Fruit fly (Drosophila melanogaster) whole organism, embryonic: ENCODE results near the gene CG6891.

Experiments
- Atf-2 ChIP-seq: fragments of 200-800 bp; sonication (Bioruptor generic); optimal IDR thresholded peaks from 2 replicates; lab custom pipeline; 2016; ENCODE audit warnings: missing biosample characterization, missing genetic modification characterization
- Awh ChIP-seq: fragments of 200-800 bp; sonication (Bioruptor generic); IDR thresholded peaks from 2 replicates; pipeline ENCODE4, ENCODE4 v1.3.6; 2022; ENCODE audit warnings: missing biosample characterization, missing genetic modification characterization
- B-H2 ChIP-seq: fragments of 200-800 bp; sonication (Bioruptor generic); optimal IDR thresholded peaks from 2 replicates; lab custom pipeline; 2018; ENCODE audit warnings: missing biosample characterization, mild to moderate bottlenecking, missing genetic modification characterization
- CG14014 ChIP-seq: fragments of 200-800 bp; sonication (Bioruptor generic); IDR thresholded peaks from 2 replicates; pipeline ENCODE4 v1.3.6; 2022; ENCODE audit warnings: missing biosample characterization, missing genetic modification characterization
- CG14667 ChIP-seq: fragments of 200-800 bp; sonication (Bioruptor generic); IDR thresholded peaks from 2 replicates; pipeline ENCODE4 v1.3.6; 2022; ENCODE audit warnings: missing biosample characterization, missing genetic modification characterization
- CG2116 ChIP-seq: fragments of 200-800 bp; sonication (Bioruptor generic); optimal IDR thresholded peaks from 3 replicates; lab custom pipeline; 2018; ENCODE audit warnings: missing biosample characterization, mild to moderate bottlenecking, missing genetic modification characterization
- CG2202 ChIP-seq: fragments of 200-800 bp; sonication (Bioruptor generic); optimal IDR thresholded peaks from 2 replicates; lab custom pipeline; 2018; ENCODE audit warnings: missing biosample characterization, mild to moderate bottlenecking, missing genetic modification characterization
- CG2875 ChIP-seq: fragments of 200-800 bp; sonication (Bioruptor generic); optimal IDR thresholded peaks from 2 replicates; lab custom pipeline; 2017; ENCODE audit warnings: missing biosample characterization, mild to moderate bottlenecking, missing genetic modification characterization, missing genetic modification reagents
- CG31224 ChIP-seq: fragments of 200-800 bp; sonication (Bioruptor generic); IDR thresholded peaks from 2 replicates; pipeline ENCODE4 v1.3.6; 2022; ENCODE audit warnings: missing biosample characterization, missing genetic modification characterization
- CG31441 ChIP-seq: fragments of 200-800 bp; sonication (Bioruptor generic); IDR thresholded peaks from 2 replicates; pipeline ENCODE4 v1.3.6; 2022; ENCODE audit warnings: missing biosample characterization, missing genetic modification characterization
- CG3995 ChIP-seq: fragments of 200-800 bp; sonication (Bioruptor generic); optimal IDR thresholded peaks from 3 replicates; lab custom pipeline; 2016; ENCODE audit warnings: missing biosample characterization, missing genetic modification characterization
- CG4360 ChIP-seq: fragments of 200-800 bp; sonication (Bioruptor generic); IDR thresholded peaks from 2 replicates; pipeline ENCODE4 v1.3.6; 2022; ENCODE audit warnings: missing biosample characterization, missing genetic modification characterization
- CG43689 ChIP-seq: fragments of 200-800 bp; sonication (Bioruptor generic); IDR thresholded peaks from 2 replicates; pipeline ENCODE4 v1.3.6; 2022; ENCODE audit warnings: missing biosample characterization, missing genetic modification characterization
- CG4617 ChIP-seq: fragments of 200-800 bp; sonication (Bioruptor generic); optimal IDR thresholded peaks from 3 replicates; lab custom pipeline; 2016; ENCODE audit warnings: missing biosample characterization, missing genetic modification characterization, borderline replicate concordance
- CG6175 ChIP-seq: fragments of 200-800 bp; sonication (Bioruptor generic); IDR thresholded peaks from 3 replicates; pipeline ENCODE4 v1.3.6; 2022; ENCODE audit warnings: missing biosample characterization, missing genetic modification characterization
- CG6765 ChIP-seq: fragments of 200-800 bp; sonication (Bioruptor generic); optimal IDR thresholded peaks from 3 replicates; lab custom pipeline; 2017; ENCODE audit warnings: missing biosample characterization, mild to moderate bottlenecking, missing genetic modification characterization
- CG7745 ChIP-seq: fragments of 200-800 bp; sonication (Bioruptor generic); optimal IDR thresholded peaks from 2 replicates; lab custom pipeline; 2018; ENCODE audit warnings: missing biosample characterization, mild to moderate bottlenecking, missing genetic modification characterization, moderate library complexity
- CG9437 ChIP-seq: fragments of 200-800 bp; sonication (Bioruptor generic); optimal IDR thresholded peaks from 2 replicates; lab custom pipeline; 2018; ENCODE audit warnings: missing biosample characterization, mild to moderate bottlenecking, missing genetic modification characterization
- CG9817 ChIP-seq: fragments of 200-800 bp; sonication (Bioruptor generic); optimal IDR thresholded peaks from 2 replicates; lab custom pipeline; 2018; ENCODE audit warnings: missing biosample characterization, mild to moderate bottlenecking, missing genetic modification characterization, moderate library complexity
- CG9876 ChIP-seq: fragments of 200-800 bp; sonication (Bioruptor generic); optimal IDR thresholded peaks from 2 replicates; lab custom pipeline; 2016; ENCODE audit warnings: missing biosample characterization, missing genetic modification characterization
- CkIIα-i1 ChIP-seq: fragments of 200-800 bp; sonication (Bioruptor generic); IDR thresholded peaks from 2 replicates; pipeline ENCODE4 v1.3.6; 2022; ENCODE audit warnings: missing biosample characterization, missing genetic modification characterization
- Dbx ChIP-seq: fragments of 200-800 bp; sonication (Bioruptor generic); IDR thresholded peaks from 3 replicates; pipeline ENCODE4 v1.3.6; 2022; ENCODE audit warnings: missing biosample characterization, missing genetic modification characterization
- Doc2 ChIP-seq: fragments of 200-800 bp; sonication (Bioruptor generic); IDR thresholded peaks from 2 replicates; pipeline ENCODE4 v1.3.6; 2022; ENCODE audit warnings: missing biosample characterization, missing genetic modification characterization
- Doc3 ChIP-seq: fragments of 200-800 bp; sonication (Bioruptor generic); IDR thresholded peaks from 3 replicates; pipeline ENCODE4 v1.3.6; 2022; ENCODE audit warnings: missing biosample characterization, missing genetic modification characterization; ENCODE audit not compliant: partially characterized antibody
- Drgx ChIP-seq: fragments of 200-800 bp; sonication (Bioruptor generic); IDR thresholded peaks from 2 replicates; pipeline ENCODE4 v1.3.6; 2022; ENCODE audit warnings: missing biosample characterization, missing genetic modification characterization
- HmgD ChIP-seq: fragments of 200-800 bp; sonication (Bioruptor generic); optimal IDR thresholded peaks from 3 replicates; lab custom pipeline; 2016; ENCODE audit warnings: missing biosample characterization, missing genetic modification characterization
- Jarid2 ChIP-seq: fragments of 200-800 bp; sonication (Bioruptor generic); optimal IDR thresholded peaks from 3 replicates; lab custom pipeline; 2017; ENCODE audit warnings: mild to moderate bottlenecking, missing biosample characterization, missing genetic modification reagents, missing genetic modification characterization
- Lhr ChIP-seq: fragments of 200-800 bp; sonication (Bioruptor generic); optimal IDR thresholded peaks from 3 replicates; lab custom pipeline; 2017; ENCODE audit warnings: mild to moderate bottlenecking, missing biosample characterization, missing genetic modification reagents, missing genetic modification characterization
- MBD-R2 ChIP-seq: fragments of 200-800 bp; sonication (Bioruptor generic); IDR thresholded peaks from 2 replicates; pipeline ENCODE4 v1.3.6; 2022; ENCODE audit warnings: missing biosample characterization, missing genetic modification characterization
- Sry-β ChIP-seq: fragments of 200-800 bp; sonication (Bioruptor generic); optimal IDR thresholded peaks from 2 replicates; lab custom pipeline; 2018; ENCODE audit warnings: missing biosample characterization, mild to moderate bottlenecking, missing genetic modification characterization, moderate library complexity
- aop ChIP-seq: fragments of 200-800 bp; sonication (Bioruptor generic); IDR thresholded peaks from 2 replicates; pipeline ENCODE4 v1.3.6; 2022; ENCODE audit warnings: missing biosample characterization, missing genetic modification characterization
- ap ChIP-seq: fragments of 200-800 bp; sonication (Bioruptor generic); IDR thresholded peaks from 2 replicates; pipeline ENCODE4 v1.3.6; 2022; ENCODE audit warnings: missing biosample characterization, missing genetic modification characterization
- ara ChIP-seq: fragments of 200-800 bp; sonication (Bioruptor generic); IDR thresholded peaks from 2 replicates; pipeline ENCODE4 v1.3.6; 2022; ENCODE audit warnings: missing biosample characterization, missing genetic modification characterization
- ato ChIP-seq: fragments of 200-800 bp; sonication (Bioruptor generic); IDR thresholded peaks from 2 replicates; pipeline ENCODE4 v1.3.6; 2022; ENCODE audit warnings: missing biosample characterization, missing genetic modification characterization; ENCODE audit not compliant: partially characterized antibody
- chinmo ChIP-seq: fragments of 200-800 bp; sonication (Bioruptor generic); IDR thresholded peaks from 4 replicates; pipeline ENCODE4 v1.3.6; 2022; ENCODE audit warnings: missing biosample characterization, missing genetic modification characterization; ENCODE audit not compliant: partially characterized antibody
- ewg ChIP-seq: fragments of 200-800 bp; sonication (Bioruptor generic); optimal IDR thresholded peaks from 3 replicates; lab custom pipeline; 2017; ENCODE audit warnings: mild to moderate bottlenecking, missing biosample characterization, missing genetic modification reagents, missing genetic modification characterization
- exex ChIP-seq: fragments of 200-800 bp; sonication (Bioruptor generic); optimal IDR thresholded peaks from 4 replicates; lab custom pipeline; 2018; ENCODE audit warnings: missing biosample characterization, mild to moderate bottlenecking, missing genetic modification characterization, moderate library complexity
- ftz-f1 ChIP-seq: fragments of 200-800 bp; sonication (Bioruptor generic); optimal IDR thresholded peaks from 2 replicates; lab custom pipeline; 2016; ENCODE audit warnings: missing biosample characterization, missing genetic modification characterization
- fu2 ChIP-seq: fragments of 200-800 bp; sonication (Bioruptor generic); optimal IDR thresholded peaks from 2 replicates; lab custom pipeline; 2016; ENCODE audit warnings: missing biosample characterization, missing genetic modification characterization
- gem ChIP-seq: fragments of 200-800 bp; sonication (Bioruptor generic); optimal IDR thresholded peaks from 2 replicates; lab custom pipeline; 2019; ENCODE audit warnings: missing biosample characterization, mild to moderate bottlenecking, missing genetic modification characterization, moderate library complexity
- ken ChIP-seq: fragments of 200-800 bp; sonication (Bioruptor generic); IDR thresholded peaks from 3 replicates; pipeline ENCODE4 v1.3.6; 2022; ENCODE audit warnings: missing biosample characterization, missing genetic modification characterization
- lola ChIP-seq, 3 experiments: fragments of >200 bp in 2 of 3; fragments of 200-800 bp in 1 of 3; sonication (Bioruptor generic) in 1 of 3; optimal IDR thresholded peaks; 2 replicates each; lab custom pipeline; 2017 to 2019; ENCODE audit warnings: missing biosample characterization in 3 of 3, missing genetic modification characterization in 3 of 3, mild to moderate bottlenecking in 1 of 3, moderate library complexity in 1 of 3
- peb ChIP-seq: fragments of 200-800 bp; sonication (Bioruptor generic); IDR thresholded peaks from 2 replicates; pipeline ENCODE4 v1.3.6; 2022; ENCODE audit warnings: missing biosample characterization, missing genetic modification characterization
- phol ChIP-seq: fragments of 200-800 bp; sonication (Bioruptor generic); optimal IDR thresholded peaks from 3 replicates; lab custom pipeline; 2018; ENCODE audit warnings: missing biosample characterization, mild to moderate bottlenecking, missing genetic modification characterization, moderate library complexity
- sqz ChIP-seq: fragments of 200-800 bp; sonication (Bioruptor generic); optimal IDR thresholded peaks from 3 replicates; lab custom pipeline; 2018; ENCODE audit warnings: missing biosample characterization, mild to moderate bottlenecking, missing genetic modification characterization
- ssp ChIP-seq: fragments of 200-800 bp; sonication (Bioruptor generic); IDR thresholded peaks from 2 replicates; pipeline ENCODE4 v1.3.6; 2022; ENCODE audit warnings: missing biosample characterization, missing genetic modification characterization
- tna ChIP-seq: fragments of 200-800 bp; sonication (Bioruptor generic); IDR thresholded peaks from 2 replicates; pipeline ENCODE4 v1.3.6; 2022; ENCODE audit warnings: missing biosample characterization, missing genetic modification characterization; ENCODE audit not compliant: partially characterized antibody
- toy ChIP-seq: fragments of 200-800 bp; sonication (Bioruptor generic); IDR thresholded peaks from 2 replicates; pipeline ENCODE4 v1.3.6; 2022; ENCODE audit warnings: missing biosample characterization, missing genetic modification characterization
- wdn ChIP-seq: fragments of 200-800 bp; sonication (Bioruptor generic); IDR thresholded peaks from 2 replicates; pipeline ENCODE4 v1.3.6; 2022; ENCODE audit warnings: missing biosample characterization, missing genetic modification characterization

The CG6891 gene

DNA sequence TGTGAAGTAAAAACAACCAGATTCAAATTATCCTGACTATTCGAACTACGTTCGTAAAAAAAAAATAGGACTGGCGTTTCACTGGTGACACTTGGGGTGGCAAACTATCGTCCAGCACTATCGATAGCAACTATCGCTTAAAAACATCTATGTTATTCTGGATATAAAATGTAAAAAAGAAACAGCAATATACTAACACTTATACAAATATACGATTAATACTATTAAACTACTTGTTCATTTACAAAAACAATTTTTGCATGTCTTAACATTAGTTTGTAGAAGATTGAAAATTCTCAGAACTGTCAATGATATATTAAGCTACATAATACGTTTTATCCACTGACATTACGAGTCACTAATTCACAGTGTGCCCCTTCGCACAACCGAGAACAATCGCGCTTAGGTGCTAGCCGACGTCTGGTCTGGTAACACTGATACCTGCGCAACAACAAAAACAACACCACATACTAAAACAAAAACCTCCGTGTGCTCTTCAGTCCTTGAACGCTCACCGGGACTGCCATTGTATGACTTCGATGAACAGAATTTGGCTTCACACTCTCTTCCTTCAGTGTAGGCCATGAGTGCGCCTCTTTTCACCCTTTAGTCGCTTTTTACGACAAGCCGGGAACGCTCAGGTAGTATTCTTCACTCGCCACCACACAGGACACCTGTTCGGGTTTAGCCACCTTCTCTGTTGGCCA lies 8.5 kb downstream of the CG6891 start, which contains the start of gene CG18259 (continued):
- TF ChIP-seq toy (no peak), Dbx (GFP tag; lab: Robert Waterston, UW) (no peak), wdn (GFP tag; lab: Robert Waterston, UW) (no peak), chinmo (GFP tag; lab: Robert Waterston, UW) (0 out of 4 replicates have a peak, but pooled peaks have one; percentile 63), CG14014 (no peak), lola (GFP tag; optimal IDR thresholded peaks at IDR 0.05; lab: Kevin White, UChicago) (peak in 2 of 3 experiments; percentile 16 to 85), CG7745 (tag; lab: Kevin White, UChicago) (no peak), B-H2 (GFP tag; lab: Kevin White, UChicago) (no peak), Jarid2 (GFP tag; lab: Kevin White, UChicago) (no peak), aop (GFP tag; lab: Robert Waterston, UW) (no peak), ap (GFP tag; lab: Robert Waterston, UW) (no peak), ato (GFP tag; lab: Robert Waterston, UW) (0 out of 2 replicates have a peak, but pooled peaks have one; percentile 12), Drgx (GFP tag; lab: Robert Waterston, UW) (no peak), CG14667 (no peak), fu2 (peak; percentile 6), ftz-f1 (peak; percentile 12), CG2116 (peak; percentile 57), Atf-2 (no peak), ara (no peak), ewg (GFP tag; lab: Kevin White, UChicago) (peak; percentile 61), MBD-R2 (peak; percentile 33; the same call in 1 of the 2 replicates), gem (tag; lab: Kevin White, UChicago) (peak; percentile 29), CkIIα-i1 (GFP tag; lab: Robert Waterston, UW) (no peak), peb (GFP tag; lab: Robert Waterston, UW) (no peak), CG31224 (GFP tag; lab: Robert Waterston, UW) (no peak), CG6175 (GFP tag; lab: Robert Waterston, UW) (no peak), Doc3 (GFP tag; lab: Robert Waterston, UW) (peak; percentile 67), ssp (peak; percentile 98), CG2875 (GFP tag; lab: Kevin White, UChicago) (no peak), CG6765 (GFP tag; lab: Kevin White, UChicago) (no peak), CG9437 (GFP tag; lab: Kevin White, UChicago) (no peak), sqz (GFP tag; lab: Kevin White, UChicago) (peak; percentile 59), CG9817 (peak; percentile 18), CG3995 (GFP tag; lab: Kevin White, UChicago) (peak; percentile 47), CG9876 (no peak), exex (tag; lab: Kevin White, UChicago) (no peak), tna (GFP tag; lab: Robert Waterston, UW) (peak; percentile 41; the same call in 1 of the 2 replicates), ken (no peak), CG4617 (peak; percentile 52), phol (peak; percentile 56), CG4360 (GFP tag; lab: Robert Waterston, UW) (peak; percentile 82), Awh (GFP tag; lab: Robert Waterston, UW) (no peak), Doc2 (GFP tag; lab: Robert Waterston, UW) (no peak), CG43689 (GFP tag; lab: Robert Waterston, UW) (no peak), CG31441 (GFP tag; lab: Robert Waterston, UW) (peak; percentile 32; the same call in 1 of the 2 replicates), Lhr (GFP tag; lab: Kevin White, UChicago) (peak; percentile 63), CG2202 (tag; lab: Kevin White, UChicago) (no peak), HmgD (peak; percentile 23), Sry-β (GFP tag; lab: Kevin White, UChicago) (no peak)
